Worm (Caenorhabditis elegans) whole organism, L3 larva: ENCODE measurements around the gene C43D7.7.

Experiments
- R02D3.7 ChIP-seq: fragments of 150-350 bp; optimal IDR thresholded peaks from 2 replicates; lab custom pipeline; 2014; ENCODE audit warnings: missing biosample characterization, missing genetic modification characterization
- ceh-28 ChIP-seq: fragments of 150-350 bp; optimal IDR thresholded peaks from 2 replicates; lab custom pipeline; 2014; ENCODE audit warnings: missing biosample characterization, missing genetic modification reagents, missing genetic modification characterization
- ceh-82 ChIP-seq: fragments of 150-350 bp; optimal IDR thresholded peaks from 2 replicates; lab custom pipeline; 2014; ENCODE audit warnings: missing biosample characterization, missing genetic modification characterization
- elt-2 ChIP-seq: sonication (generic microtip); optimal IDR thresholded peaks from 2 replicates; lab custom pipeline; 2016; ENCODE audit warnings: missing genetic modification reagents, mild to moderate bottlenecking, missing genetic modification characterization, missing compliant biosample characterization
- lin-15B ChIP-seq: fragments of 150-350 bp; optimal IDR thresholded peaks from 2 replicates; lab custom pipeline; 2014; ENCODE audit warnings: missing biosample characterization, missing genetic modification characterization
- lsy-12 ChIP-seq: sonication (generic microtip); optimal IDR thresholded peaks from 2 replicates; lab custom pipeline; 2016; ENCODE audit warnings: mild to moderate bottlenecking, missing genetic modification characterization, missing compliant biosample characterization
- nfya-1 ChIP-seq: sonication (generic microtip); optimal IDR thresholded peaks from 2 replicates; lab custom pipeline; 2017; ENCODE audit warnings: missing genetic modification characterization, mild to moderate bottlenecking, missing compliant biosample characterization, antibody characterized with exemption, moderate library complexity; ENCODE audit not compliant: insufficient read depth
- nhr-237 ChIP-seq: fragments of 150-350 bp; optimal IDR thresholded peaks from 2 replicates; lab custom pipeline; 2014; ENCODE audit warnings: missing biosample characterization, missing genetic modification characterization
- nhr-25 ChIP-seq: sonication (generic microtip); optimal IDR thresholded peaks from 2 replicates; lab custom pipeline; 2017; ENCODE audit warnings: missing biosample characterization, missing genetic modification characterization
- nhr-77 ChIP-seq: fragments of 150-350 bp; optimal IDR thresholded peaks from 2 replicates; lab custom pipeline; 2014; ENCODE audit warnings: missing biosample characterization, missing genetic modification characterization
- skn-1 ChIP-seq: fragments of 150-350 bp; optimal IDR thresholded peaks from 2 replicates; lab custom pipeline; 2014; ENCODE audit warnings: missing biosample characterization, missing genetic modification characterization
- snpc-4 ChIP-seq: fragments of 150-350 bp; optimal IDR thresholded peaks from 2 replicates; lab custom pipeline; 2014; ENCODE audit warnings: missing biosample characterization, missing genetic modification characterization

DNA sequence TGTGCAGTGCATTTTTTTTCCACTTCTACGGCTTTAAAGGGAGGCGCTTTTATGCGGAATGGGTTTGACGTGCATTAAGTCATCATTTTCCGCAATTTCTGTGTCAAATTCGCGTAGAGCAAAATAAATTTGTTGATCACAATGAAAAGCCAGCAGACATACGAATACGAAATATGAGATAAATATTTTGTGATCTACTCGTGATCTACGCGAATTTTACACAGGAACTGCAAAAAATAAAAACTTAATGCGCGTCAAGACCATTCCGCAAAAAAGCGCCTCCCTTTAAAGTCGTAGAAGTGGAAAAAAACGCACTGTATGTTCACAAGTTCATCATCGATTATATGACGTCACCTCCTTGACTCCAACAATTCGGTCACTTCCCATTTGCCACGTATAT lies 7.9 kb downstream of the C43D7.7 start, which contains the start of gene C43D7.8:
- no peak for TF ChIP-seq snpc-4 (tag; lab: Kevin White, UChicago)
- no peak for TF ChIP-seq nhr-25 (tag; lab: Kevin White, UChicago)
- no peak for TF ChIP-seq ceh-82 (tag; lab: Kevin White, UChicago)
- TF ChIP-seq R02D3.7 (tag; lab: Kevin White, UChicago): no peak
- no peak for TF ChIP-seq ceh-28 (tag; lab: Kevin White, UChicago)
- TF ChIP-seq skn-1: no peak
- TF ChIP-seq lin-15B (tag; lab: Kevin White, UChicago): no peak
- TF ChIP-seq lsy-12 (tag; lab: Kevin White, UChicago): no peak
- no peak for TF ChIP-seq nhr-77 (tag; lab: Kevin White, UChicago)
- TF ChIP-seq nhr-237 (tag; lab: Kevin White, UChicago): no peak
- no peak for TF ChIP-seq nfya-1
- no peak for TF ChIP-seq elt-2 (tag; lab: Kevin White, UChicago)
